Worm (Caenorhabditis elegans) whole organism, mixed stage, embryonic: ENCODE measurements around the gene W08E12.4.

Experiments used
- blmp-1 ChIP-seq: fragments of 150-350 bp; optimal IDR thresholded peaks from 2 replicates; lab custom pipeline; 2014; ENCODE audit warnings: missing biosample characterization, missing genetic modification characterization
- ces-1 ChIP-seq: fragments of 150-350 bp; optimal IDR thresholded peaks from 2 replicates; lab custom pipeline; 2014; ENCODE audit warnings: missing biosample characterization, missing genetic modification reagents, missing genetic modification characterization
- lin-32 ChIP-seq: fragments of 200-800 bp; sonication (Bioruptor generic); optimal IDR thresholded peaks from 2 replicates; lab custom pipeline; 2018; ENCODE audit warnings: mild to moderate bottlenecking, missing genetic modification characterization, missing compliant biosample characterization
- lsy-2 ChIP-seq: fragments of 150-350 bp; optimal IDR thresholded peaks from 2 replicates; lab custom pipeline; 2014; ENCODE audit warnings: missing biosample characterization, missing genetic modification characterization
- mab-5 ChIP-seq: fragments of 150-350 bp; optimal IDR thresholded peaks from 2 replicates; lab custom pipeline; 2014; ENCODE audit warnings: missing biosample characterization, missing genetic modification characterization
- mep-1 ChIP-seq: fragments of 150-350 bp; optimal IDR thresholded peaks from 2 replicates; lab custom pipeline; 2017; ENCODE audit warnings: missing biosample characterization, missing genetic modification reagents, missing genetic modification characterization, inconsistent platforms
- mls-2 ChIP-seq: sonication (generic microtip); optimal IDR thresholded peaks from 2 replicates; lab custom pipeline; 2016; ENCODE audit warnings: mild to moderate bottlenecking, missing genetic modification characterization, moderate library complexity, missing compliant biosample characterization
- pha-4 ChIP-seq: fragments of 150-350 bp; optimal IDR thresholded peaks from 2 replicates; lab custom pipeline; 2018; ENCODE audit warnings: missing biosample characterization, missing genetic modification reagents, missing genetic modification characterization
- sem-2 ChIP-seq: fragments of 200-800 bp; sonication (Bioruptor generic); optimal IDR thresholded peaks from 2 replicates; lab custom pipeline; 2018; ENCODE audit warnings: mild to moderate bottlenecking, missing genetic modification characterization, missing compliant biosample characterization
- snpc-4 ChIP-seq: fragments of 150-350 bp; optimal IDR thresholded peaks from 2 replicates; lab custom pipeline; 2014; ENCODE audit warnings: missing biosample characterization, missing genetic modification characterization
- sptf-1 ChIP-seq: sonication (generic microtip); optimal IDR thresholded peaks from 2 replicates; lab custom pipeline; 2017; ENCODE audit warnings: mild to moderate bottlenecking, missing genetic modification characterization, moderate library complexity, missing compliant biosample characterization
- unc-39 ChIP-seq: fragments of 150-350 bp; optimal IDR thresholded peaks from 2 replicates; lab custom pipeline; 2014; ENCODE audit warnings: missing biosample characterization, missing genetic modification characterization
- unc-62 ChIP-seq: fragments of 150-350 bp; optimal IDR thresholded peaks from 2 replicates; lab custom pipeline; 2014; ENCODE audit warnings: missing biosample characterization, missing genetic modification reagents, missing genetic modification characterization

ce11 chrIV:3348334-3348733 lies 46.2 kb downstream of the W08E12.4 start:
- no peak for TF ChIP-seq pha-4 (tag; lab: Kevin White, UChicago)
- no peak for TF ChIP-seq ces-1 (GFP tag; lab: Kevin White, UChicago)
- TF ChIP-seq snpc-4 (tag; lab: Kevin White, UChicago) = no peak
- TF ChIP-seq blmp-1 = no peak
- no peak for TF ChIP-seq lin-32 (GFP tag; lab: Kevin White, UChicago)
- TF ChIP-seq lsy-2 (tag; lab: Kevin White, UChicago) = no peak
- TF ChIP-seq mab-5 = no peak
- no peak for TF ChIP-seq sptf-1 (tag; lab: Kevin White, UChicago)
- TF ChIP-seq unc-62 (GFP tag; lab: Kevin White, UChicago) = no peak
- TF ChIP-seq unc-39 (tag; lab: Kevin White, UChicago) = no peak
- no peak for TF ChIP-seq mep-1 (tag; lab: Kevin White, UChicago)
- no peak for TF ChIP-seq sem-2 (GFP tag; lab: Kevin White, UChicago)
- TF ChIP-seq mls-2 (tag; lab: Kevin White, UChicago) = no peak
